Fruit fly (Drosophila melanogaster): ENCODE data around the gene CG14115.

The CG14115 gene

DNA sequence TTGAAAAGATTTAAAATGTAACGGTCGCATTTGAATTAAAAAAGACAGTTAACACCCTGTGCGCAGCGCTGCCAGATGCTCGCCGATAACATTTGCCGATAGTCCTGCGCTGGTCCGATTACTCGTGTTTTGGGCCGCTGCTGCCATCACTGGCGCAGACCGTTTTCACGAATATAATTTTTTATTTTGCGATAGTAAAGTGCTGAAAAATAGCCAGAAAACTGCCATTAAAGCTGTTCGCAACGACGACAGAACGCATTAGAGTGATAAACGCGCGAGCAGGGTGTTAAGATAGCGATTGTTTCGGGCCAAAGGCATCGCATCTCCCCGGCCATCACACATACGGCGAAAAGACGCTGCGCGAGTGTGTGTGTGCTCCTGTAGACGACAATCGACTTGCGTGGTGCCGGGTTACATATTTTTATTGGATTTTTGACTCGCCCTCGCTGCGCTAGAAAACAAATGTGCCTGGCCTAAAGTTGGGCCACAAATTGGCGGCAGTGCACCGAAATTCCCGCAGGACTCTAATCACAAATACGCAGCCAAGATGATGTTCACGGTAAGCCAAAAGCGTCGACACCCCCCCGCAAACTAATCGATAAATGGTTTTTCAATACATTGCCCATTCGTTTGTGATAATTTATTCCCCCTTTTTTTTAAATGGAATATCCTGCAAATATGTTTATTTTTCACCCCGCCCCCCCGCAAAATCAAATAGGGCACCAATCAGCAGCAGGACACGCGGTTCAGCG lies 24.3 kb downstream of the CG14115 start, which contains the start of gene Srrm1 (continued):
- peak; percentile 17 for TF ChIP-seq Atf-2 (GFP tag; optimal IDR thresholded peaks at IDR 0.05)
- TF ChIP-seq Ets65A (GFP tag): peak; percentile 97
- peak; percentile 71 for TF ChIP-seq CG9932 (GFP tag; IDR thresholded peaks at IDR 0.05)
- no peak for TF ChIP-seq tio (GFP tag; optimal IDR thresholded peaks at IDR 0.05)
- no peak for TF ChIP-seq Ptx1 (GFP tag; IDR thresholded peaks at IDR 0.05)
- TF ChIP-seq row (GFP tag; IDR thresholded peaks at IDR 0.05): peak; percentile 61

- TF ChIP-seq CG14860 (GFP tag; IDR thresholded peaks at IDR 0.05; ENCODE audit: partially characterized antibody) (0 out of 3 replicates have a peak, but pooled peaks have one; percentile 43), CG15696 (tag; optimal IDR thresholded peaks at IDR 0.05) (peak; percentile 23), CG6791 (GFP tag; IDR thresholded peaks at IDR 0.05; ENCODE audit: partially characterized antibody) (0 out of 3 replicates have a peak, but pooled peaks have one; percentile 24), Drgx (GFP tag; IDR thresholded peaks at IDR 0.05) (no peak), CG10979 (tag; optimal IDR thresholded peaks at IDR 0.05) (peak; percentile 39), Opbp (GFP tag; IDR thresholded peaks at IDR 0.05; ENCODE audit: partially characterized antibody) (peak; percentile 28; the same call in 1 of the 3 replicates), sc (optimal IDR thresholded peaks at IDR 0.05) (no peak), sc (GFP tag; optimal IDR thresholded peaks at IDR 0.05) (no peak), CG2129 (GFP tag; IDR thresholded peaks at IDR 0.05; ENCODE audit: partially characterized antibody) (no peak), Blimp-1 (GFP tag; optimal IDR thresholded peaks at IDR 0.05) (peak; percentile 89), Lpt (GFP tag; optimal IDR thresholded peaks at IDR 0.05) (no peak), CG12391 (tag; optimal IDR thresholded peaks at IDR 0.05) (no peak), dmrt11E (tag; optimal IDR thresholded peaks at IDR 0.05) (peak; percentile 4), CG8089 (GFP tag; optimal IDR thresholded peaks at IDR 0.05) (no peak), kni (GFP tag; optimal IDR thresholded peaks at IDR 0.05) (peak; percentile 24), Adf1 (GFP tag; IDR thresholded peaks at IDR 0.05) (no peak), ken (GFP tag; IDR thresholded peaks at IDR 0.05) (0 out of 3 replicates have a peak, but pooled peaks have one; percentile 8), YL-1 (GFP tag; optimal IDR thresholded peaks at IDR 0.05) (no peak), Rfx (GFP tag; IDR thresholded peaks at IDR 0.05) (no peak), ftz-f1 (GFP tag; optimal IDR thresholded peaks at IDR 0.05) (no peak), Xrp1 (GFP tag; IDR thresholded peaks at IDR 0.05) (peak; percentile 22; the same call in 1 of the 2 replicates), ci (GFP tag; IDR thresholded peaks at IDR 0.05) (0 out of 3 replicates have a peak, but pooled peaks have one; percentile 15), phol (tag; optimal IDR thresholded peaks at IDR 0.05) (peak; percentile 10), Dref (GFP tag; IDR thresholded peaks at IDR 0.05) (no peak), Ets65A (GFP tag) (peak; percentile 4), CG18764 (GFP tag; optimal IDR thresholded peaks at IDR 0.05) (peak; percentile 66), C15 (GFP tag; IDR thresholded peaks at IDR 0.05) (0 out of 3 replicates have a peak, but pooled peaks have one; percentile 38), sens (GFP tag) (peak; percentile 73)
These were observed 27.9 kb downstream of the CG14115 start for dm6 chr3L:13033361-13033760.

DNA sequence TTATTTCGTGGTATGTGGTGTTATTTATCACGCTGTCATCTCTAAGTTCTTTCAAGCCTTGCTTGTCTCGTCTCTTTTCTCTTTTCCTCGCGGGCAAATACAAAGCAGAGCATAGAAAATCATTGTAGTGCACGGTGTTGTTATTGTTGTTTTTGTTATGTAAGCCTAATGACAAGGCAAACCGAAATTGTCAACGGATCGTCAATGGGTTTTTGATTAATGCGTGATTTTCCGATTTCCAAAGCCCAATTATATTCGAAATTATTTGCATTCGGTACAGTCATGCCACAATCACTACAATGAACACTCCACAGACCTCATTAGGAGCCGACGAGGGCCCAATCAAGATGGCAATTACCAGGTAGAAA lies 28.3 kb downstream of the CG14115 start:
- peak in 1 of 3 experiments; percentile 49 for TF ChIP-seq lola (GFP tag; optimal IDR thresholded peaks at IDR 0.05)
- peak; percentile 58 for TF ChIP-seq CG4360 (GFP tag; IDR thresholded peaks at IDR 0.05)
- no peak for TF ChIP-seq trh (GFP tag; optimal IDR thresholded peaks at IDR 0.05)
- peak in 1 of 2 experiments; percentile 62 for TF ChIP-seq Pdp1 (GFP tag; optimal IDR thresholded peaks at IDR 0.05)
